Worm (Caenorhabditis elegans): ENCODE data around the gene msh-5.

DNA sequence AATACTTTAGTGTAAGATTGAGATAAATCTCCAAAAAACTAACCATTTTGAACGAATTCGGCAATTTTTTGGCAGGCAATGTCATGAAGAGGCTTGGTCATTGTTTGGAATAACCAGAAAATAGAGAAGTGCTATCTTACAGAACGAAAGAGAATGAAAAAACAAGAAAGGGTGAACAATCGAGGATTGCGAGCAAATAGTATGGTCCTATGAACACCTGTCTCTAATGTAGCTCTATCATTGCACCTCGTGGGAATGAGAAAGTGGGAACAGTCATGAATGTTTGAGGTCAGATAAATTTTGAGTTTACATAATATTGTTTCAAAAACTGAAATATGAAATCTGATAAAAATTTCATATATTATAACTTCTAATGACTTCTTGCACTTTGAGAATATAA, 42.2 kb downstream of the msh-5 start, which contains the start of gene C48D1.1:
- TF ChIP-seq ets-7 (tag; optimal IDR thresholded peaks at IDR 0.05), result no peak
- no peak for TF ChIP-seq F13C5.2 (tag; optimal IDR thresholded peaks at IDR 0.05)
- no peak for TF ChIP-seq hmbx-1 (tag; optimal IDR thresholded peaks at IDR 0.05)
- no peak for TF ChIP-seq aly-1 (tag; optimal IDR thresholded peaks at IDR 0.05)
- no peak for TF ChIP-seq ama-1 (optimal IDR thresholded peaks at IDR 0.05)
- TF ChIP-seq tra-4 (tag; optimal IDR thresholded peaks at IDR 0.05), result no peak
- TF ChIP-seq sea-1 (GFP tag; conservative IDR thresholded peaks at IDR 0.05), result no peak
- TF ChIP-seq scrt-1 (GFP tag; IDR thresholded peaks at IDR 0.05), result no peak
- no peak for TF ChIP-seq tbx-37 (GFP tag; conservative IDR thresholded peaks at IDR 0.05)
- TF ChIP-seq flt-1 (GFP tag; IDR thresholded peaks at IDR 0.05), result no peak
- no peak for TF ChIP-seq pes-1 (GFP tag; IDR thresholded peaks at IDR 0.05)
- no peak for TF ChIP-seq hnd-1 (tag; optimal IDR thresholded peaks at IDR 0.05)
